Worm (Caenorhabditis elegans): Measurements from ENCODE around the gene hpo-8.

DNA sequence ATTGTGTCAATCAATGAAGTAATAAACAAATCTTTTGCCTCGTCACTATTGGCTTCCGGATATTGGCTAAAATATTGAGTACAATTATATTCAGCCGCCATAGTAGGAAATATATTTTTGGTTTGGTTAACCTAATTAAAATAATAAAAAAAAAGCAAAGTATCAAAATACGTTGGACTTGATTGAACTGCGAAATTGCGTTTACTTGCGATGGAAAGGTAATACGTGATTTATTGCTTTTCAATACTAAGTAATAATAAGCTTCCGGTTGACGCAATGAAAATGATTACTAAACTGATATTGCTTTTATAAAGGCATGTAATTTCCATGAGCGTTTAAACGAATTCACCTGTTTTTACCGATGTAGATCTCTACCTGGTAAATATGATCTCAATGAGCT is 39.5 kb upstream of the hpo-8 start, which contains the start of gene dmsr-9:
- TF ChIP-seq unc-39 (tag; optimal IDR thresholded peaks at IDR 0.05) = no peak
- no peak for TF ChIP-seq tbx-2 (tag; optimal IDR thresholded peaks at IDR 0.05)
